Worm (Caenorhabditis elegans) whole organism, midembryonic: ENCODE data around the gene osta-1.

Experiments
- flt-1 ChIP-seq: fragments of 200-800 bp; sonication (Bioruptor generic); IDR thresholded peaks from 2 replicates; pipeline ENCODE4 v1.3.6; 2022; ENCODE audit warnings: missing genetic modification characterization, missing compliant biosample characterization
- ref-1 ChIP-seq: fragments of 200-800 bp; sonication (Bioruptor generic); conservative IDR thresholded peaks from 2 replicates; pipeline ENCODE4 v1.3.6; 2022; ENCODE audit warnings: missing genetic modification reagents, missing genetic modification characterization, missing compliant biosample characterization

DNA sequence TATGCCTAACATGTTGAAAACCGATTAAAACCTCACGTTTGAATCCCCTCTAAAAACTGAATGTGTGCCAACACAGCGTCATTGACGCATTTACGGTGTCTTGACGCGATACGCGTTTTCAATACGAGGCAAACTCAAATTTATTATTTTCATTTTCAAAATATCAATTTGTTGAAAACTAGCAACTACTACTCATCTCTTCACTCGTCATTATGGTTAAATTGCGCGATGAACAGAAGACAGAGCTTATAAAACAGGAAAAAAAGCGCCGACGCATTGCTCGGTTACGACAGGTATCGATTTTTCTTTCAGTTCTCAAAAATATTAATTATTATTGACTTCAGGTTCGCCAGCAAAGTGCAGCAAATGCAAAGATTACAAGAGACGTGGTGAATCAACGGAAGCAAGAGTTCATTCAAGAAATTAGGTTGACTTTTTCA, 18.1 kb downstream of the osta-1 start, which contains the start of gene enee-1:
- TF ChIP-seq ref-1 (GFP tag; lab: Robert Waterston, UW) (no peak), flt-1 (GFP tag; lab: Robert Waterston, UW) (no peak)
